Fruit fly (Drosophila melanogaster) whole organism, adult: ENCODE measurements around the gene CG13138.
A peak's percentile ranks its signal among the peaks of the same experiment; 100 is the strongest.

Experiments used
- CG11617 ChIP-seq: fragments of 200-800 bp; sonication (Bioruptor generic); optimal IDR thresholded peaks from 2 replicates; lab custom pipeline; 2017; ENCODE audit warnings: mild to moderate bottlenecking, missing biosample characterization, missing genetic modification reagents, missing genetic modification characterization
- CG12768 ChIP-seq: fragments of 200-800 bp; sonication (Bioruptor generic); optimal IDR thresholded peaks from 2 replicates; lab custom pipeline; 2017; ENCODE audit warnings: missing biosample characterization, missing genetic modification characterization, mild to moderate bottlenecking, moderate library complexity, missing genetic modification reagents
- CG14711 ChIP-seq: fragments of 200-800 bp; sonication (Bioruptor generic); optimal IDR thresholded peaks from 2 replicates; lab custom pipeline; 2018; ENCODE audit warnings: missing biosample characterization, mild to moderate bottlenecking, missing genetic modification characterization, moderate library complexity
- CG1620 ChIP-seq: fragments of 200-800 bp; sonication (Bioruptor generic); optimal IDR thresholded peaks from 2 replicates; lab custom pipeline; 2016; ENCODE audit warnings: missing biosample characterization, missing genetic modification characterization
- CG33017 ChIP-seq: fragments of 200-800 bp; sonication (Bioruptor generic); optimal IDR thresholded peaks from 2 replicates; lab custom pipeline; 2018; ENCODE audit warnings: missing biosample characterization, mild to moderate bottlenecking, missing genetic modification characterization, moderate library complexity
- CG5204 ChIP-seq: fragments of 200-800 bp; sonication (Bioruptor generic); optimal IDR thresholded peaks from 2 replicates; lab custom pipeline; 2016; ENCODE audit warnings: missing biosample characterization, missing genetic modification characterization
- CG7045 ChIP-seq: fragments of 200-800 bp; sonication (Bioruptor generic); optimal IDR thresholded peaks from 2 replicates; lab custom pipeline; 2017; ENCODE audit warnings: missing biosample characterization, mild to moderate bottlenecking, missing genetic modification characterization
- CG7101 ChIP-seq: fragments of 200-800 bp; sonication (Bioruptor generic); optimal IDR thresholded peaks from 2 replicates; lab custom pipeline; 2018; ENCODE audit warnings: missing biosample characterization, mild to moderate bottlenecking, missing genetic modification characterization, moderate library complexity
- Clk ChIP-seq: fragments of 200-800 bp; sonication (Bioruptor generic); optimal IDR thresholded peaks from 2 replicates; lab custom pipeline; 2017; ENCODE audit warnings: missing biosample characterization, missing genetic modification characterization
- Crg-1 ChIP-seq: fragments of 200-800 bp; sonication (Bioruptor generic); optimal IDR thresholded peaks from 2 replicates; lab custom pipeline; 2016; ENCODE audit warnings: missing biosample characterization, missing genetic modification characterization
- Hr96 ChIP-seq: fragments of 200-800 bp; sonication (Bioruptor generic); optimal IDR thresholded peaks from 2 replicates; lab custom pipeline; 2016; ENCODE audit warnings: missing biosample characterization, missing genetic modification characterization
- Mnt ChIP-seq: fragments of 200-800 bp; sonication (Bioruptor generic); optimal IDR thresholded peaks from 2 replicates; lab custom pipeline; 2016; ENCODE audit warnings: missing biosample characterization, mild to moderate bottlenecking, missing genetic modification characterization
- bab1 ChIP-seq: fragments of 200-800 bp; sonication (Bioruptor generic); optimal IDR thresholded peaks from 3 replicates; lab custom pipeline; 2019; ENCODE audit warnings: missing biosample characterization, mild to moderate bottlenecking, missing genetic modification characterization, moderate library complexity
- cic ChIP-seq: fragments of 200-800 bp; sonication (Bioruptor generic); optimal IDR thresholded peaks from 2 replicates; lab custom pipeline; 2017; ENCODE audit warnings: missing biosample characterization, mild to moderate bottlenecking, missing genetic modification characterization, moderate library complexity
- cnc ChIP-seq, 2 experiments: fragments of >200 bp; optimal IDR thresholded peaks; 2 replicates each; lab custom pipeline; 2017
- kay ChIP-seq: fragments of 200-800 bp; sonication (Bioruptor generic); peaks from one replicate; lab custom pipeline; 2016; ENCODE audit warnings: missing biosample characterization, missing genetic modification characterization, borderline replicate concordance
- ovo ChIP-seq: fragments of 200-800 bp; sonication (Bioruptor generic); optimal IDR thresholded peaks from 2 replicates; lab custom pipeline; 2016; ENCODE audit warnings: missing biosample characterization, missing genetic modification characterization
- pad ChIP-seq: fragments of 200-800 bp; sonication (Bioruptor generic); optimal IDR thresholded peaks from 3 replicates; lab custom pipeline; 2017; ENCODE audit warnings: missing biosample characterization, missing genetic modification characterization, mild to moderate bottlenecking, moderate library complexity, missing genetic modification reagents
- tj ChIP-seq: fragments of 200-800 bp; sonication (Bioruptor generic); optimal IDR thresholded peaks from 3 replicates; lab custom pipeline; 2017; ENCODE audit warnings: missing biosample characterization, mild to moderate bottlenecking, missing genetic modification characterization, moderate library complexity
- toe ChIP-seq: fragments of 200-800 bp; sonication (Bioruptor generic); optimal IDR thresholded peaks from 2 replicates; lab custom pipeline; 2016; ENCODE audit warnings: missing biosample characterization, missing genetic modification characterization

Gene CG13138

DNA sequence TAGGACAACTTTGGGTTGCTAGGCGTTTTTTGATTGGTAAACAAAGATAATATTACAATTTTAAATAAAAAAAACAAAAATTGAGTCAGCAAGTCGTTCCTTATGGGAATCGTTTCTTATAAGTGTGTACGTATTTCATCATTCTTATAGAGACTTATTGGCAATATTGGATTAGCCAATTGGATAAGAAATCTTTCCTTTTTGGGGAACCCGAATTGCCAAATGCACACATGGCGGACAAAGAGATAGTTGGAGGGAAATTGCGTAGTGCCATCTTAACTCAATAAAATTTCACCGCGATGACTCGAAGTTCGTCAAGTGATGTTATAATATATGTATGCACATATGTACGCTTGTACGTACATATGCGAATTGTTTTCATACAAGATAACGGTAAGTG lies 10.5 kb downstream of the CG13138 start:
- TF ChIP-seq kay (GFP tag; lab: Kevin White, UChicago): peak; percentile 61
- TF ChIP-seq ovo: no peak

DNA sequence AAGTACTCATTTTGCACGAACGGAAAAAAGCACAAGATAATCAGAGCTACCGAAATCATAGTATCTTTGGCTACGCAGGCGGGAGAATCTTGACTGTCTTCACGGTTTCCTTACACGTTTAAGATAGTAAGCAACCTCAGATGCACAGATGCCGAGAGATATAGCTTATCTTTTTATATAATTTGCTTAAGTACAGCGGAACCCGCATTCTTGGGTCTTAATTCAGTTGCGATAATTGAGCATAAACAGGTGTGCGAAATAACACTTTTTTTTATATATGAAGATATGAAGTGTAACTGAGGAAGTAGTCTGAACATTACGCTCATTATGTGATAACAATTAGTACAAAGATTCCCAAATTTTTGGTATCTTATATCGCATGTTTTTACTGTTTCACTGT lies 21.0 kb downstream of the CG13138 start, which contains the start of gene CG34043:
Gene CG34043, minus strand, starts transcription at position 101 of the 400 bp plus-strand sequence.
- no peak for TF ChIP-seq cnc (optimal IDR thresholded peaks at IDR 0.05; lab: Kevin White, UChicago)
- no peak for TF ChIP-seq CG5204 (GFP tag; lab: Kevin White, UChicago)
- no peak for TF ChIP-seq kay (GFP tag; lab: Kevin White, UChicago)
- TF ChIP-seq ovo: no peak
- TF ChIP-seq CG33017: no peak
- TF ChIP-seq CG12768 (GFP tag; lab: Kevin White, UChicago): no peak
- TF ChIP-seq pad (GFP tag; lab: Kevin White, UChicago): no peak
- TF ChIP-seq Mnt (GFP tag; lab: Kevin White, UChicago): no peak
- TF ChIP-seq CG14711: no peak
- TF ChIP-seq CG1620 (GFP tag; lab: Kevin White, UChicago): no peak

DNA sequence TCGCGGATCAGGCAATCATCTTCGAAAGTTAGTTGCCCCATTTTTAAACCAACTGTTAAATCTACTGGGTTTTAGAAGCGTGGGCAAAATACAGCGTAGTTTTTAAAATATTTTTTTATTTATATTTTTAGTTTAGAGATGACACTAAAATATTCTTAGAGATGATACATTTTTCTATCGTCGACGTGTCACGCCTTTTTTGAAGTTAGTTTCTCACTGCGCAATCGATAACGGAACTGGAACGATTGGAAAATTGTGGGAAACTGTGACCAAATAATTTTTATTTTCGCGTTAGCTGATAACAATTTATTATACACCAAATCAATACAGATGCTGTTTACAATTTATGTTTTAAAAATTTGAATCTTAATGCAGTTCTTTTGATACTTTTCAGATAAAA lies 23.2 kb downstream of the CG13138 start, which contains the start of gene Utx:
Gene Utx, minus strand, starts transcription at position 154 of the 400 bp plus-strand sequence.
- TF ChIP-seq bab1: no peak
- no peak for TF ChIP-seq ovo
- peak; percentile 5 for TF ChIP-seq Mnt (GFP tag; lab: Kevin White, UChicago)
- no peak for TF ChIP-seq Hr96 (GFP tag; lab: Kevin White, UChicago)
- no peak for TF ChIP-seq tj (GFP tag; lab: Kevin White, UChicago)
- TF ChIP-seq cnc (optimal IDR thresholded peaks at IDR 0.05; lab: Kevin White, UChicago): no peak
- TF ChIP-seq CG1620 (GFP tag; lab: Kevin White, UChicago): peak; percentile 24
- no peak for TF ChIP-seq CG14711
- no peak for TF ChIP-seq pad (GFP tag; lab: Kevin White, UChicago)

DNA sequence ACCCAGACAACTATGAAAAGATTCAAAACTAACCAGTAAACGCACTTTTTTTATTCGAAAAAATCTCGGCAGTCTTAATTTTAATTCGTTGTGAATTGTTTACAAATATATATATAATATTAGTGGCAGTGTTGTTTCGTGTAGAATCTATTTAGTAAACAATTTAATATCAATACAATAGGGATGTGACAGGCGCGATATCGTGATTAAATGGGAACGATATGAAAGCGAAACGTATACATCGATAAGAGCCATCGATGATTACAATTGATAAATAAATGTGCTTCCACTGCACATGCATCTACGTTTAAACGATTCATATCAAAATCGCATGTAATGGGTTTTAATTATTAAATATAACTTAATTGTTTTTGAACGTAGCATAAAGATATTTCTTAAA lies 24.5 kb downstream of the CG13138 start:
- peak; percentile 71 for TF ChIP-seq kay (GFP tag; lab: Kevin White, UChicago)
- peak; percentile 41 for TF ChIP-seq CG1620 (GFP tag; lab: Kevin White, UChicago)
- no peak for TF ChIP-seq Hr96 (GFP tag; lab: Kevin White, UChicago)
- TF ChIP-seq bab1: peak; percentile 34
- peak; percentile 3 for TF ChIP-seq CG7101

DNA sequence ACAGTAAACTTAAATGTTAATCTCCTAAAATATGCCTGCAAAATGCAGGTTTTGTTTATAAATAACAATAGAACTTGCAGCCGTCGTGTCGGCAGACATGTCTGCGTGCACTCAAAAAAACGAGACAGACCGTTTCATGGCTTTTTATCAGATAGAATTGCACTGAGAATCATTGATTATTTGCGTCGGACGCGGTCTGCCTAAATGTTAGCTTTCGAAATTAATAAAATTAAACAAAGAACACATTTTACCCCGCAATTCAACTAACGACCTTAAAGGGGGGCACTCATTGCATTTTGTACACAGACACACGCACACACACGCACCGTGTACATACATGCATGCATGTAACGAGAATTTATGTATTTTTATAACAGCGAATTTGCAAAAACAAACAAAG lies 25.0 kb downstream of the CG13138 start:
- TF ChIP-seq tj (GFP tag; lab: Kevin White, UChicago): peak; percentile 21
- no peak for TF ChIP-seq CG1620 (GFP tag; lab: Kevin White, UChicago)
- peak; percentile 30 for TF ChIP-seq CG11617 (GFP tag; lab: Kevin White, UChicago)
- peak; percentile 70 for TF ChIP-seq kay (GFP tag; lab: Kevin White, UChicago)
- peak; percentile 51 for TF ChIP-seq Mnt (GFP tag; lab: Kevin White, UChicago)
- no peak for TF ChIP-seq CG7101
- TF ChIP-seq CG12768 (GFP tag; lab: Kevin White, UChicago): peak; percentile 32
- TF ChIP-seq cic: no peak

DNA sequence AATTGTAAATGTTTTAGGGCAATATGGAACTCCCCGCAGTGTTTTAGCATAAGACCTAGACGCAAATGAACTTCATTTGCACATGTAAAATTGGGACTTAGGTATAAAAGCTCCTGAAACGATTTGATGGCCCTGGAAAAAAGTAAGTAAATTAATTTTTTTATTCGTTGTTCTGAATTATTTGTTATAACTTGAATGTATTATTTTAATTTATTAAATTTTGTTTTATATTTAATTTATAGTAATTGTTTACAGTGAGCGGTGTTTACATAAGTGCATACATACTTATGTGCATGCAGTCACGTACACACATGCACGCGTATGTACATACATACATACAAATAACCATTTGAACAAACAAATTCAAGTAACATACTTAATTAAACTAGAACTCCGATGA lies 25.4 kb downstream of the CG13138 start:
- peak; percentile 63 for TF ChIP-seq bab1
- TF ChIP-seq CG11617 (GFP tag; lab: Kevin White, UChicago): peak; percentile 50
- TF ChIP-seq cic: no peak
- TF ChIP-seq CG7045 (GFP tag; lab: Kevin White, UChicago): peak; percentile 68
- TF ChIP-seq Clk (GFP tag; lab: Kevin White, UChicago): no peak
- TF ChIP-seq Hr96 (GFP tag; lab: Kevin White, UChicago): no peak
- peak; percentile 64 for TF ChIP-seq CG14711
- TF ChIP-seq tj (GFP tag; lab: Kevin White, UChicago): peak; percentile 25
- peak; percentile 29 for TF ChIP-seq CG12768 (GFP tag; lab: Kevin White, UChicago)
- no peak for TF ChIP-seq ovo
- TF ChIP-seq CG7101: peak; percentile 15
- peak; percentile 45 for TF ChIP-seq kay (GFP tag; lab: Kevin White, UChicago)

DNA sequence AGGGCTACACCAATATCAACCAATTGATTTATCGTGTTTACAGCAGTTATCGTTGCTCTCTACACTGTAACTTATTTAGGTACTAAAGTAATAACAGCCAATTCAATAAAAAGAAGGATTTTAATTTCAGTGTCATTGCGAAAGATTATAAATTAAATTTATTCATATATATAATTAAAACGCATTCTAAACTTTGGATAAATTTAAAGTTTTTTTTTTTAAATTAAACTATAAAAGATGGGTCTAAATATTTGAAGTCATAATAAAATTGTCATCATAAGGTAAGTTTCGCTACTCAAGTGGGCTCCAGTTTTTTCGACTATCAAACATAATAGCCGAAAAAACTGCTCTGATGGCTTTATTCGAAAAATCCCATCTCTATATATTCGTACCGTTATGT lies 29.6 kb downstream of the CG13138 start, which contains the start of gene trk:
Gene trk, minus strand, starts transcription at position 101 of the 400 bp plus-strand sequence.
- no peak for TF ChIP-seq toe (GFP tag; lab: Kevin White, UChicago)
- TF ChIP-seq Clk (GFP tag; lab: Kevin White, UChicago): no peak
- no peak for TF ChIP-seq CG1620 (GFP tag; lab: Kevin White, UChicago)

DNA sequence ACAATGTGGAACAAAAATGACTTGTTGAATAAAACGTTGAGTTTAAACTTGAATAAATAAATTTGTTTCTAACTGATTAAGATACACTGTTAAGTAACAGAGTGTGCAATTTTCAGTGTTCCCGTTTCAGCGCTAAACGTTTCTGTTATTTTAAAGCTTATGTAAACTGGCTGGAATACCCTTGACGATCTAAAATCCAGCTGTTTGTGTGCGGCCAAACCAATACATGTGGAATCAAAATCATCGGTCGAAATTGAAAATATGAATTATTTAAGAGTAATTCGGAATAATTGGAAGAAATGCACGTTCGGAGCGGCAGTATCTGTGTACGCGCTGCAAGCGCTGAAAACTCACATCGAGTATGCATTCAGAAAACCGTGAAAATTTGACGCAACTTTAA lies 32.0 kb downstream of the CG13138 start, which contains the start of gene Mulk:
Gene Mulk, plus strand, starts transcription at position 198 of the 400 bp plus-strand sequence.
- TF ChIP-seq CG7101 (no peak), Mnt (GFP tag; lab: Kevin White, UChicago) (no peak), CG14711 (no peak), Hr96 (GFP tag; lab: Kevin White, UChicago) (no peak), CG1620 (GFP tag; lab: Kevin White, UChicago) (no peak), kay (GFP tag; lab: Kevin White, UChicago) (no peak), CG11617 (GFP tag; lab: Kevin White, UChicago) (no peak), ovo (no peak), cnc (optimal IDR thresholded peaks at IDR 0.05; lab: Kevin White, UChicago) (no peak), toe (GFP tag; lab: Kevin White, UChicago) (no peak), pad (GFP tag; lab: Kevin White, UChicago) (no peak), CG33017 (no peak), Crg-1 (no peak)
